In genomic region chrIII:2049825-2050224, ce11 we compare ENCODE assay signal across 5 worm cellular contexts.
TF ChIP-seq lines count a peak whose summit lies in the region.

No protein-coding gene starts in this region.

TF ChIP-seq in whole organism, L1 larva, 84 proteins besides CTCF, POLR2A, EP300 and RAD21:
- TF ChIP-seq tlp-1 (tag; optimal IDR thresholded peaks at IDR 0.05; lab: Kevin White, UChicago) (peak; percentile 47), nhr-71 (tag; optimal IDR thresholded peaks at IDR 0.05; lab: Kevin White, UChicago) (no peak), C34B4.2 (tag; optimal IDR thresholded peaks at IDR 0.05; lab: Kevin White, UChicago) (no peak), elt-2 (tag; optimal IDR thresholded peaks at IDR 0.05; lab: Kevin White, UChicago) (peak; percentile 64), C04F5.9 (tag; optimal IDR thresholded peaks at IDR 0.05; lab: Kevin White, UChicago) (no peak), ceh-82 (tag; optimal IDR thresholded peaks at IDR 0.05; lab: Kevin White, UChicago) (no peak), unc-86 (tag; optimal IDR thresholded peaks at IDR 0.05; lab: Kevin White, UChicago) (no peak), lin-15B (tag; optimal IDR thresholded peaks at IDR 0.05; lab: Kevin White, UChicago) (no peak), ceh-8 (GFP tag; optimal IDR thresholded peaks at IDR 0.05; lab: Kevin White, UChicago) (no peak), pqm-1 (tag; optimal IDR thresholded peaks at IDR 0.05; lab: Kevin White, UChicago) (peak; percentile 18)
TF ChIP-seq in whole organism, L1 larva: peak in this region for 3.

TF ChIP-seq in whole organism, L2 larva, 48 proteins besides CTCF, POLR2A, EP300 and RAD21:
- no peak for TF ChIP-seq zag-1 (tag; optimal IDR thresholded peaks at IDR 0.05; lab: Kevin White, UChicago)
- TF ChIP-seq fos-1 (tag; optimal IDR thresholded peaks at IDR 0.05; lab: Kevin White, UChicago): peak; percentile 27
- TF ChIP-seq sma-3 (GFP tag; optimal IDR thresholded peaks at IDR 0.05; lab: Kevin White, UChicago): no peak
- no peak for TF ChIP-seq gmeb-1 (tag; optimal IDR thresholded peaks at IDR 0.05; lab: Kevin White, UChicago)
- TF ChIP-seq Y55F3AM.14 (GFP tag; optimal IDR thresholded peaks at IDR 0.05; lab: Kevin White, UChicago): no peak
- TF ChIP-seq ceh-16 (tag; optimal IDR thresholded peaks at IDR 0.05; lab: Kevin White, UChicago): no peak
- no peak for TF ChIP-seq ama-1 (optimal IDR thresholded peaks at IDR 0.05; lab: Kevin White, UChicago)
- no peak for TF ChIP-seq blmp-1 (tag; optimal IDR thresholded peaks at IDR 0.05; lab: Kevin White, UChicago; ENCODE audit: insufficient read depth)

TF ChIP-seq in whole organism, L3 larva, 47 proteins besides CTCF, POLR2A, EP300 and RAD21:
- TF ChIP-seq elt-2 (tag; optimal IDR thresholded peaks at IDR 0.05; lab: Kevin White, UChicago) (peak; percentile 52), nhr-25 (tag; optimal IDR thresholded peaks at IDR 0.05; lab: Kevin White, UChicago) (no peak)
TF ChIP-seq in whole organism, L3 larva: peak in this region for 1.

TF ChIP-seq in whole organism, L4 larva, 104 proteins besides CTCF, POLR2A, EP300 and RAD21:
- peak in 1 of 2 experiments; percentile 80 for TF ChIP-seq unc-62 (GFP tag; optimal IDR thresholded peaks at IDR 0.05 in 1 of 2; lab: Kevin White, UChicago)
- TF ChIP-seq unc-62 (tag; optimal IDR thresholded peaks at IDR 0.05; lab: Kevin White, UChicago): no peak
- peak; percentile 11 for TF ChIP-seq nhr-28 (tag; optimal IDR thresholded peaks at IDR 0.05; lab: Kevin White, UChicago)
- TF ChIP-seq arid-1 (GFP tag; conservative IDR thresholded peaks at IDR 0.05; lab: Robert Waterston, UW): no peak
- TF ChIP-seq Y48G9A.11 (GFP tag; IDR thresholded peaks at IDR 0.05; lab: Robert Waterston, UW): no peak
- peak; percentile 6 for TF ChIP-seq pqm-1 (tag; optimal IDR thresholded peaks at IDR 0.05; lab: Kevin White, UChicago)
- TF ChIP-seq lin-13 (GFP tag; optimal IDR thresholded peaks at IDR 0.05; lab: Kevin White, UChicago): no peak

TF ChIP-seq in whole organism, late embryonic, 69 proteins besides CTCF, POLR2A, EP300 and RAD21:
- TF ChIP-seq ceh-48 (tag; optimal IDR thresholded peaks at IDR 0.05; lab: Kevin White, UChicago) (no peak), elt-2 (tag; optimal IDR thresholded peaks at IDR 0.05; lab: Kevin White, UChicago) (peak; percentile 85), ceh-30 (tag; optimal IDR thresholded peaks at IDR 0.05; lab: Kevin White, UChicago) (no peak), ttx-3 (tag; optimal IDR thresholded peaks at IDR 0.05; lab: Kevin White, UChicago) (no peak)

Comparison
In these comparisons a context has a peak if more than half of its experiments do, and no peak if none do; other contexts are left out.
1. Of the 29 proteins assayed by ChIP-seq in both whole organism, L4 larva and whole organism, L1 larva: peak only in whole organism, L4 larva: nhr-28; only in whole organism, L1 larva: none; in both: pqm-1; in neither: 26; mixed calls (peak in some experiments, not most) for 1.